Worm (Caenorhabditis elegans): ENCODE measurements around the gene lips-13.

lips-13 gene

ce11 chrII:1117992-1118729 lies at the start of gene lips-13:
TSS of gene lips-13 (minus strand) at chrII:1118042.
- TF ChIP-seq unc-39 (tag; optimal IDR thresholded peaks at IDR 0.05) = no peak
- no peak for TF ChIP-seq skn-1 (tag; optimal IDR thresholded peaks at IDR 0.05)
- TF ChIP-seq sma-3 (GFP tag; optimal IDR thresholded peaks at IDR 0.05) = no peak
- TF ChIP-seq mdl-1 (tag; optimal IDR thresholded peaks at IDR 0.05) = no peak
- TF ChIP-seq lin-11 (tag; optimal IDR thresholded peaks at IDR 0.05) = no peak
- TF ChIP-seq lsy-2 (tag; optimal IDR thresholded peaks at IDR 0.05) = no peak
- no peak for TF ChIP-seq egl-27 (tag; optimal IDR thresholded peaks at IDR 0.05)
- no peak for TF ChIP-seq elt-1 (tag; optimal IDR thresholded peaks at IDR 0.05)
- no peak for TF ChIP-seq aly-2 (tag; optimal IDR thresholded peaks at IDR 0.05)
- TF ChIP-seq nhr-10 (tag; optimal IDR thresholded peaks at IDR 0.05) = no peak
- TF ChIP-seq F13H6.1 (tag; optimal IDR thresholded peaks at IDR 0.05) = no peak
- no peak for TF ChIP-seq ztf-4 (tag; optimal IDR thresholded peaks at IDR 0.05)
- no peak for TF ChIP-seq crh-2 (tag; optimal IDR thresholded peaks at IDR 0.05)
- no peak for TF ChIP-seq mbf-1 (tag; optimal IDR thresholded peaks at IDR 0.05)
- TF ChIP-seq ama-1 (optimal IDR thresholded peaks at IDR 0.05) = no peak

ce11 chrII:1163275-1163674 lies 45.4 kb upstream of the lips-13 start, which contains the start of gene T23F4.2:
TSS of gene T23F4.2 (plus strand) at chrII:1163575.
- TF ChIP-seq ceh-82 (tag; optimal IDR thresholded peaks at IDR 0.05) (no peak), nhr-11 (tag; optimal IDR thresholded peaks at IDR 0.05) (no peak), blmp-1 (tag; optimal IDR thresholded peaks at IDR 0.05; ENCODE audit: insufficient read depth) (no peak), peb-1 (tag; optimal IDR thresholded peaks at IDR 0.05) (no peak), nhr-23 (tag; optimal IDR thresholded peaks at IDR 0.05) (no peak), nhr-77 (tag; optimal IDR thresholded peaks at IDR 0.05) (no peak), elt-3 (tag; optimal IDR thresholded peaks at IDR 0.05) (no peak)

- TF ChIP-seq ceh-16 (tag; optimal IDR thresholded peaks at IDR 0.05) = no peak
- TF ChIP-seq skn-1 (tag; optimal IDR thresholded peaks at IDR 0.05) = no peak
- TF ChIP-seq fos-1 (tag; optimal IDR thresholded peaks at IDR 0.05) = peak; percentile 48
- TF ChIP-seq alr-1 (tag; optimal IDR thresholded peaks at IDR 0.05) = no peak
- TF ChIP-seq ztf-4 (tag; optimal IDR thresholded peaks at IDR 0.05) = no peak
Measured at ce11 chrII:1159718-1160117, 41.9 kb upstream of the lips-13 start.

- no peak for TF ChIP-seq ceh-82 (tag; optimal IDR thresholded peaks at IDR 0.05)
- TF ChIP-seq egl-27 (tag; optimal IDR thresholded peaks at IDR 0.05) = no peak
- TF ChIP-seq nhr-237 (tag; optimal IDR thresholded peaks at IDR 0.05) = no peak
- TF ChIP-seq nhr-6 (tag; optimal IDR thresholded peaks at IDR 0.05) = no peak
- no peak for TF ChIP-seq nhr-21 (tag; optimal IDR thresholded peaks at IDR 0.05)
- no peak for TF ChIP-seq lsy-2 (tag; optimal IDR thresholded peaks at IDR 0.05)
- TF ChIP-seq aly-2 (tag; optimal IDR thresholded peaks at IDR 0.05) = no peak
- no peak for TF ChIP-seq sem-4 (tag; optimal IDR thresholded peaks at IDR 0.05)
- TF ChIP-seq lin-39 (tag; optimal IDR thresholded peaks at IDR 0.05) = no peak
- TF ChIP-seq Y55F3AM.14 (GFP tag; optimal IDR thresholded peaks at IDR 0.05) = no peak
- no peak for TF ChIP-seq C34F6.9 (tag; optimal IDR thresholded peaks at IDR 0.05)
- no peak for TF ChIP-seq mdl-1 (tag; optimal IDR thresholded peaks at IDR 0.05)
- TF ChIP-seq alr-1 (tag; optimal IDR thresholded peaks at IDR 0.05) = no peak
Measured at ce11 chrII:1157135-1157534, 39.3 kb upstream of the lips-13 start.

ce11 chrII:1153299-1153698 lies 35.5 kb upstream of the lips-13 start:
- TF ChIP-seq nhr-23 (tag; optimal IDR thresholded peaks at IDR 0.05) (no peak), R02D3.7 (tag; optimal IDR thresholded peaks at IDR 0.05) (no peak), nhr-12 (tag; optimal IDR thresholded peaks at IDR 0.05) (no peak), sma-3 (GFP tag; optimal IDR thresholded peaks at IDR 0.05) (no peak), alr-1 (tag; optimal IDR thresholded peaks at IDR 0.05) (no peak), egl-27 (tag; optimal IDR thresholded peaks at IDR 0.05) (no peak), C34F6.9 (tag; optimal IDR thresholded peaks at IDR 0.05) (no peak), elt-3 (tag; optimal IDR thresholded peaks at IDR 0.05) (no peak), fos-1 (tag; optimal IDR thresholded peaks at IDR 0.05) (no peak), Y55F3AM.14 (GFP tag; optimal IDR thresholded peaks at IDR 0.05) (no peak), dmd-4 (tag; optimal IDR thresholded peaks at IDR 0.05) (no peak)

All from whole organism, L2 larva.